Comparison of ENCODE assay signal across 1 worm cellular context in genomic region chrX:9527898-9528297, ce11.
TF ChIP-seq lines count a peak whose summit lies in the region.

No protein-coding gene starts in this region.

TF ChIP-seq in whole organism, L4 larva, 104 proteins besides CTCF, POLR2A, EP300 and RAD21 (continued from another document):
- TF ChIP-seq egl-43 (GFP tag; IDR thresholded peaks at IDR 0.05; lab: Robert Waterston, UW) (no peak), Y75B8A.6 (GFP tag; IDR thresholded peaks at IDR 0.05; lab: Robert Waterston, UW) (no peak), ZK337.2 (GFP tag; IDR thresholded peaks at IDR 0.05; lab: Robert Waterston, UW) (no peak), dmd-8 (GFP tag; IDR thresholded peaks at IDR 0.05; lab: Robert Waterston, UW) (no peak), ceh-44 (GFP tag; IDR thresholded peaks at IDR 0.05; lab: Robert Waterston, UW) (no peak), ctbp-1 (GFP tag; IDR thresholded peaks at IDR 0.05; lab: Robert Waterston, UW) (no peak), hlh-30 (tag; optimal IDR thresholded peaks at IDR 0.05; lab: Kevin White, UChicago; ENCODE audit: insufficient read depth) (peak; percentile 39), dmd-6 (GFP tag; IDR thresholded peaks at IDR 0.05; lab: Robert Waterston, UW) (0 out of 2 replicates have a peak, but pooled peaks have one; percentile 11), lin-13 (GFP tag; optimal IDR thresholded peaks at IDR 0.05; lab: Kevin White, UChicago) (no peak), arid-1 (GFP tag; conservative IDR thresholded peaks at IDR 0.05; lab: Robert Waterston, UW) (no peak), attf-4 (tag; optimal IDR thresholded peaks at IDR 0.05; lab: Kevin White, UChicago) (no peak), unc-62 (GFP tag; optimal IDR thresholded peaks at IDR 0.05 in 1 of 2; lab: Kevin White, UChicago) (no peak), unc-62 (tag; optimal IDR thresholded peaks at IDR 0.05; lab: Kevin White, UChicago) (no peak), mdt-29 (GFP tag; IDR thresholded peaks at IDR 0.05; lab: Robert Waterston, UW) (no peak), zfp-3 (GFP tag; conservative IDR thresholded peaks at IDR 0.05; lab: Robert Waterston, UW) (no peak), mdl-1 (tag; optimal IDR thresholded peaks at IDR 0.05; lab: Kevin White, UChicago) (no peak), madf-9 (GFP tag; conservative IDR thresholded peaks at IDR 0.05; lab: Robert Waterston, UW) (0 out of 2 replicates have a peak, but pooled peaks have one; percentile 16), aha-1 (tag; lab: Kevin White, UChicago) (peak; percentile 49), F37D6.2 (tag; optimal IDR thresholded peaks at IDR 0.05; lab: Kevin White, UChicago) (no peak), egl-27 (tag; optimal IDR thresholded peaks at IDR 0.05; lab: Kevin White, UChicago) (no peak), tra-1 (GFP tag; IDR thresholded peaks at IDR 0.05; lab: Robert Waterston, UW) (no peak), ztf-11 (tag; optimal IDR thresholded peaks at IDR 0.05; lab: Kevin White, UChicago) (no peak), ceh-20 (GFP tag; IDR thresholded peaks at IDR 0.05; lab: Robert Waterston, UW) (no peak), zfp-2 (tag; optimal IDR thresholded peaks at IDR 0.05; lab: Kevin White, UChicago) (no peak), nhr-6 (tag; optimal IDR thresholded peaks at IDR 0.05; lab: Kevin White, UChicago) (no peak), duxl-1 (tag; optimal IDR thresholded peaks at IDR 0.05; lab: Kevin White, UChicago; ENCODE audit: poor library complexity) (no peak), daf-19 (GFP tag; conservative IDR thresholded peaks at IDR 0.05; lab: Robert Waterston, UW) (no peak)
